Fruit fly (Drosophila melanogaster): ENCODE data around the gene CG6168.
A peak's percentile ranks its signal among the peaks of the same experiment; 100 is the strongest.

The CG6168 gene

dm6 chr3L:11349908-11350405 lies 28.4 kb upstream of the CG6168 start (continued):
- TF ChIP-seq ss (GFP tag; optimal IDR thresholded peaks at IDR 0.05) (peak; percentile 59 to 69), CG6792 (GFP tag; optimal IDR thresholded peaks at IDR 0.05) (peak; percentile 60), CG16779 (tag; optimal IDR thresholded peaks at IDR 0.05) (peak; percentile 82), CG9139 (GFP tag; optimal IDR thresholded peaks at IDR 0.05) (peak; percentile 15), CG1621 (tag; optimal IDR thresholded peaks at IDR 0.05) (peak; percentile 71), CG8632 (GFP tag; optimal IDR thresholded peaks at IDR 0.05) (peak; percentile 33), pdm3 (GFP tag; optimal IDR thresholded peaks at IDR 0.05) (peak; percentile 86), CG34406 (GFP tag; optimal IDR thresholded peaks at IDR 0.05) (peak; percentile 37), Gug (GFP tag; IDR thresholded peaks at IDR 0.05) (peak; percentile 93), Sox102F (GFP tag; optimal IDR thresholded peaks at IDR 0.05) (no peak), eg (GFP tag; IDR thresholded peaks at IDR 0.05) (peak; percentile 94), CG11762 (GFP tag; optimal IDR thresholded peaks at IDR 0.05; ENCODE audit: insufficient read depth) (peak; percentile 81), CG4318 (GFP tag; optimal IDR thresholded peaks at IDR 0.05) (peak; percentile 95), achi (GFP tag; optimal IDR thresholded peaks at IDR 0.05) (peak; percentile 89), Sox15 (GFP tag; optimal IDR thresholded peaks at IDR 0.05) (peak; percentile 22), Hr38 (GFP tag; optimal IDR thresholded peaks at IDR 0.05) (no peak), Hr4 (GFP tag; optimal IDR thresholded peaks at IDR 0.05) (peak; percentile 95), salr (GFP tag; optimal IDR thresholded peaks at IDR 0.05) (peak; percentile 62 to 95), spab (GFP tag; optimal IDR thresholded peaks at IDR 0.05) (peak; percentile 72)

dm6 chr3L:11348971-11349907 lies 27.7 kb upstream of the CG6168 start:
- TF ChIP-seq CG6854 (GFP tag; optimal IDR thresholded peaks at IDR 0.05): peak; percentile 11
- no peak for TF ChIP-seq Ets21C (GFP tag; optimal IDR thresholded peaks at IDR 0.05)
- peak; percentile 85 to 90 for TF ChIP-seq ss (GFP tag; optimal IDR thresholded peaks at IDR 0.05)
- peak; percentile 57 for TF ChIP-seq svp (GFP tag)
- peak; percentile 68 for TF ChIP-seq pdm3 (GFP tag; optimal IDR thresholded peaks at IDR 0.05)
- peak; percentile 69 for TF ChIP-seq CG11762 (GFP tag; optimal IDR thresholded peaks at IDR 0.05; ENCODE audit: insufficient read depth)
- peak; percentile 63 for TF ChIP-seq Blimp-1 (GFP tag; optimal IDR thresholded peaks at IDR 0.05)
- TF ChIP-seq salr (GFP tag; optimal IDR thresholded peaks at IDR 0.05): peak; percentile 65 to 66
- TF ChIP-seq CG9139 (GFP tag; optimal IDR thresholded peaks at IDR 0.05): peak; percentile 80
- peak; percentile 81 for TF ChIP-seq acj6 (GFP tag; optimal IDR thresholded peaks at IDR 0.05)
- no peak for TF ChIP-seq Hr39 (GFP tag; optimal IDR thresholded peaks at IDR 0.05)
- TF ChIP-seq CG32006 (GFP tag; optimal IDR thresholded peaks at IDR 0.05): peak; percentile 96
- TF ChIP-seq CG10669 (GFP tag; optimal IDR thresholded peaks at IDR 0.05): peak; percentile 85
- peak; percentile 2 for TF ChIP-seq CG31627 (GFP tag; optimal IDR thresholded peaks at IDR 0.05)
- peak; percentile 33 for TF ChIP-seq Eip75B (GFP tag; optimal IDR thresholded peaks at IDR 0.05)
- TF ChIP-seq Hr4 (GFP tag; optimal IDR thresholded peaks at IDR 0.05): peak; percentile 79
- TF ChIP-seq CG6792 (GFP tag; optimal IDR thresholded peaks at IDR 0.05): peak; percentile 70
- TF ChIP-seq lz (GFP tag; optimal IDR thresholded peaks at IDR 0.05): peak; percentile 52
- peak; percentile 88 for TF ChIP-seq Ets96B (tag; optimal IDR thresholded peaks at IDR 0.05)
- peak; percentile 22 for TF ChIP-seq vri (GFP tag; optimal IDR thresholded peaks at IDR 0.05)
- peak; percentile 44 for TF ChIP-seq Met (GFP tag; optimal IDR thresholded peaks at IDR 0.05)
- peak; percentile 92 for TF ChIP-seq CG34406 (GFP tag; optimal IDR thresholded peaks at IDR 0.05)
- peak; percentile 44 for TF ChIP-seq Smox (GFP tag; optimal IDR thresholded peaks at IDR 0.05)
- peak; percentile 56 for TF ChIP-seq Sox102F (GFP tag; optimal IDR thresholded peaks at IDR 0.05)
- peak; percentile 79 for TF ChIP-seq dsx (GFP tag; optimal IDR thresholded peaks at IDR 0.05; ENCODE audit: poor library complexity, severe bottlenecking)
- TF ChIP-seq Sox15 (GFP tag; optimal IDR thresholded peaks at IDR 0.05): peak; percentile 70
- TF ChIP-seq CG16779 (tag; optimal IDR thresholded peaks at IDR 0.05): peak; percentile 91
- TF ChIP-seq CG6276 (GFP tag; optimal IDR thresholded peaks at IDR 0.05): peak; percentile 92
- peak; percentile 89 for TF ChIP-seq spab (GFP tag; optimal IDR thresholded peaks at IDR 0.05)
- TF ChIP-seq dac (GFP tag; optimal IDR thresholded peaks at IDR 0.05): peak; percentile 64
- peak; percentile 85 for TF ChIP-seq CG1621 (tag; optimal IDR thresholded peaks at IDR 0.05)
- peak; percentile 47 for TF ChIP-seq CG8319 (GFP tag; optimal IDR thresholded peaks at IDR 0.05)
- peak; percentile 36 for TF ChIP-seq Lpt (GFP tag; optimal IDR thresholded peaks at IDR 0.05)
- peak; percentile 98 for TF ChIP-seq CG8119 (GFP tag; IDR thresholded peaks at IDR 0.05)
- no peak for TF ChIP-seq fkh (GFP tag; optimal IDR thresholded peaks at IDR 0.05)
- peak; percentile 40 for TF ChIP-seq Sox14 (GFP tag; optimal IDR thresholded peaks at IDR 0.05)
- no peak for TF ChIP-seq Hr38 (GFP tag; optimal IDR thresholded peaks at IDR 0.05)
- TF ChIP-seq fd59A (GFP tag; optimal IDR thresholded peaks at IDR 0.05): peak; percentile 83
- peak; percentile 83 for TF ChIP-seq CG6808 (GFP tag; optimal IDR thresholded peaks at IDR 0.05)
